Worm (Caenorhabditis elegans) whole organism, L4 larva: Measurements from ENCODE around the gene H17B01.5.

Experiments
- F37D6.2 ChIP-seq: sonication (generic microtip); optimal IDR thresholded peaks from 2 replicates; lab custom pipeline; 2016; ENCODE audit warnings: mild to moderate bottlenecking, missing genetic modification characterization, missing compliant biosample characterization
- aha-1 ChIP-seq: fragments of 150-350 bp; peaks from one replicate; lab custom pipeline; 2014; ENCODE audit warnings: missing biosample characterization, missing genetic modification characterization
- ces-1 ChIP-seq: fragments of 150-350 bp; sonication (generic microtip); optimal IDR thresholded peaks from 4 replicates; lab custom pipeline; 2014; ENCODE audit warnings: missing biosample characterization, missing genetic modification reagents, missing genetic modification characterization
- lin-13 ChIP-seq: fragments of 150-350 bp; optimal IDR thresholded peaks from 2 replicates; lab custom pipeline; 2014; ENCODE audit warnings: missing biosample characterization, missing genetic modification reagents, missing genetic modification characterization
- lin-29 ChIP-seq: fragments of 200-800 bp; sonication (Bioruptor generic); IDR thresholded peaks from 2 replicates; pipeline ENCODE4 v1.3.6; 2022; ENCODE audit warnings: missing genetic modification reagents, missing genetic modification characterization, missing compliant biosample characterization
- lin-39 ChIP-seq: fragments of 150-350 bp; optimal IDR thresholded peaks from 2 replicates; lab custom pipeline; 2014; ENCODE audit warnings: missing biosample characterization, missing genetic modification reagents, missing genetic modification characterization
- lsy-2 ChIP-seq, 2 experiments: fragments of 150-350 bp in 1 of 2; sonication (generic microtip) in 1 of 2; optimal IDR thresholded peaks; 2 replicates each; lab custom pipeline; 2014 to 2017; ENCODE audit warnings: missing biosample characterization in 2 of 2, missing genetic modification characterization in 2 of 2
- mxl-3 ChIP-seq: fragments of 200-800 bp; sonication (Bioruptor generic); optimal IDR thresholded peaks from 2 replicates; lab custom pipeline; 2018; ENCODE audit warnings: mild to moderate bottlenecking, missing genetic modification characterization, missing compliant biosample characterization
- pqm-1 ChIP-seq: sonication (generic microtip); optimal IDR thresholded peaks from 2 replicates; lab custom pipeline; 2017; ENCODE audit warnings: missing biosample characterization, missing genetic modification characterization
- sdz-12 ChIP-seq: fragments of 200-800 bp; sonication (Bioruptor generic); optimal IDR thresholded peaks from 2 replicates; lab custom pipeline; 2018; ENCODE audit warnings: mild to moderate bottlenecking, missing genetic modification characterization, missing compliant biosample characterization
- unc-62 ChIP-seq, 3 experiments: fragments of 150-350 bp in 1 of 3; sonication (generic microtip); optimal IDR thresholded peaks in 2 of 3; peaks in 1 of 3; 1 replicate in 1 of 3; 2 replicates in 2 of 3; lab custom pipeline; 2014 to 2017; ENCODE audit warnings: missing biosample characterization in 3 of 3, missing genetic modification characterization in 3 of 3, missing genetic modification reagents in 3 of 3, missing genotype in 1 of 3

DNA sequence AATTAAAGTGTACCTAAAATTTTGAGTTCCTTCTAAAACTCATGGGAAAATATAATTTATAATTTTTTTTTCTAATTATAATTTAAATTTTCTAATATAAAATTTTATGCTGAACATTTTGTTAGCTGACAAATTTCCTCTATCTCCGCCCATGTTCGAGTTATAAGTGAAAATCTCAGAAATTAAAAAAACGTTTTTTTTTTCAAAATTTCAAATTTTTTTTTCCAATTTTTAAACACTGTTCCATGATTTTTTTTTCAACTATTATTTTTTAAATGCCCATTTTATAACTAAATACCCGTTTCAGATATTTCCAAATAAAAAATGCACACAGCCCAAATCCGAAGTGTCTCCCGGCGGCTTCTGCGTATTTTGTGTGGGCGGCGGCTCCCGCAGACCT lies 45.5 kb upstream of the H17B01.5 start, which contains the start of gene Y51H7BR.8:
- TF ChIP-seq pqm-1 (tag; lab: Kevin White, UChicago) (no peak), sdz-12 (no peak), lin-39 (tag; lab: Kevin White, UChicago) (no peak), lin-29 (no peak), ces-1 (GFP tag; lab: Kevin White, UChicago) (no peak), unc-62 (GFP tag; optimal IDR thresholded peaks at IDR 0.05 in 1 of 2; lab: Kevin White, UChicago) (no peak), unc-62 (tag; optimal IDR thresholded peaks at IDR 0.05; lab: Kevin White, UChicago) (no peak), aha-1 (tag; lab: Kevin White, UChicago) (no peak), mxl-3 (no peak), F37D6.2 (tag; lab: Kevin White, UChicago) (no peak), lsy-2 (tag; optimal IDR thresholded peaks at IDR 0.05; lab: Kevin White, UChicago) (no peak), lin-13 (GFP tag; lab: Kevin White, UChicago) (no peak)
